Worm (Caenorhabditis elegans) whole organism, L3 larva: ENCODE measurements around the gene mcm-3AP.
A peak's percentile ranks its signal among the peaks of the same experiment; 100 is the strongest.

Experiments used
- R02D3.7 ChIP-seq: fragments of 150-350 bp; optimal IDR thresholded peaks from 2 replicates; lab custom pipeline; 2014; ENCODE audit warnings: missing biosample characterization, missing genetic modification characterization
- ZK546.5 ChIP-seq: sonication (generic microtip); optimal IDR thresholded peaks from 2 replicates; lab custom pipeline; 2017; ENCODE audit warnings: missing biosample characterization, missing genetic modification characterization
- aly-2 ChIP-seq: fragments of 150-350 bp; optimal IDR thresholded peaks from 2 replicates; lab custom pipeline; 2014; ENCODE audit warnings: missing biosample characterization, missing genetic modification characterization
- ceh-16 ChIP-seq: sonication (generic microtip); optimal IDR thresholded peaks from 2 replicates; lab custom pipeline; 2017; ENCODE audit warnings: missing biosample characterization, missing genetic modification characterization
- ceh-28 ChIP-seq: fragments of 150-350 bp; optimal IDR thresholded peaks from 2 replicates; lab custom pipeline; 2014; ENCODE audit warnings: missing biosample characterization, missing genetic modification reagents, missing genetic modification characterization
- ceh-9 ChIP-seq: sonication (generic microtip); optimal IDR thresholded peaks from 2 replicates; lab custom pipeline; 2018; ENCODE audit warnings: missing biosample characterization, missing genetic modification characterization
- daf-12 ChIP-seq: fragments of 150-350 bp; optimal IDR thresholded peaks from 2 replicates; lab custom pipeline; 2014; ENCODE audit warnings: missing biosample characterization, missing genetic modification reagents, missing genetic modification characterization
- egl-27 ChIP-seq: sonication (generic microtip); optimal IDR thresholded peaks from 4 replicates; lab custom pipeline; 2017; ENCODE audit warnings: missing biosample characterization, missing genetic modification reagents, missing genetic modification characterization
- elt-2 ChIP-seq: sonication (generic microtip); optimal IDR thresholded peaks from 2 replicates; lab custom pipeline; 2016; ENCODE audit warnings: missing genetic modification reagents, mild to moderate bottlenecking, missing genetic modification characterization, missing compliant biosample characterization
- elt-3 ChIP-seq, 3 experiments: fragments of 150-350 bp in 1 of 3; sonication (generic microtip) in 2 of 3; optimal IDR thresholded peaks; 2 replicates in 2 of 3; 4 replicates in 1 of 3; lab custom pipeline; 2014 to 2017; ENCODE audit warnings: missing biosample characterization in 3 of 3, missing genetic modification characterization in 3 of 3
- eor-1 ChIP-seq, 2 experiments: fragments of 150-350 bp; optimal IDR thresholded peaks; 2 replicates each; lab custom pipeline; 2014 to 2018; ENCODE audit warnings: missing biosample characterization in 2 of 2, missing genetic modification characterization in 2 of 2
- fkh-2 ChIP-seq: fragments of 150-350 bp; optimal IDR thresholded peaks from 2 replicates; lab custom pipeline; 2014; ENCODE audit warnings: missing biosample characterization, missing genetic modification reagents, missing genetic modification characterization
- fos-1 ChIP-seq: fragments of 150-350 bp; optimal IDR thresholded peaks from 2 replicates; lab custom pipeline; 2014; ENCODE audit warnings: missing biosample characterization, missing genetic modification characterization
- hmg-11 ChIP-seq: sonication (generic microtip); optimal IDR thresholded peaks from 2 replicates; lab custom pipeline; 2016; ENCODE audit warnings: missing genetic modification characterization, missing compliant biosample characterization
- jun-1 ChIP-seq: fragments of 150-350 bp; optimal IDR thresholded peaks from 2 replicates; lab custom pipeline; 2014; ENCODE audit warnings: missing biosample characterization, missing genetic modification reagents, missing genetic modification characterization
- lin-15B ChIP-seq: fragments of 150-350 bp; optimal IDR thresholded peaks from 2 replicates; lab custom pipeline; 2014; ENCODE audit warnings: missing biosample characterization, missing genetic modification characterization
- mdl-1 ChIP-seq: fragments of 150-350 bp; optimal IDR thresholded peaks from 2 replicates; lab custom pipeline; 2014; ENCODE audit warnings: missing biosample characterization, missing genetic modification characterization
- mml-1 ChIP-seq: fragments of 150-350 bp; sonication (generic microtip); optimal IDR thresholded peaks from 3 replicates; lab custom pipeline; 2014; ENCODE audit warnings: missing biosample characterization, missing genetic modification characterization
- nfya-1 ChIP-seq: sonication (generic microtip); optimal IDR thresholded peaks from 2 replicates; lab custom pipeline; 2017; ENCODE audit warnings: missing genetic modification characterization, mild to moderate bottlenecking, missing compliant biosample characterization, antibody characterized with exemption, moderate library complexity; ENCODE audit not compliant: insufficient read depth
- nhr-11 ChIP-seq: fragments of 150-350 bp; optimal IDR thresholded peaks from 2 replicates; lab custom pipeline; 2014; ENCODE audit warnings: missing biosample characterization, missing genetic modification characterization
- nhr-23 ChIP-seq: fragments of 150-350 bp; optimal IDR thresholded peaks from 2 replicates; lab custom pipeline; 2014; ENCODE audit warnings: missing biosample characterization, missing genetic modification reagents, missing genetic modification characterization
- nhr-67 ChIP-seq: fragments of 150-350 bp; optimal IDR thresholded peaks from 2 replicates; lab custom pipeline; 2014; ENCODE audit warnings: missing biosample characterization, missing genetic modification characterization
- pha-4 ChIP-seq: fragments of 150-350 bp; optimal IDR thresholded peaks from 2 replicates; lab custom pipeline; 2014; ENCODE audit warnings: missing biosample characterization, missing genetic modification reagents, missing genetic modification characterization
- pqm-1 ChIP-seq: fragments of 150-350 bp; optimal IDR thresholded peaks from 2 replicates; lab custom pipeline; 2017; ENCODE audit warnings: missing biosample characterization, missing genetic modification characterization, inconsistent platforms
- sea-2 ChIP-seq: fragments of 150-350 bp; sonication (generic microtip); optimal IDR thresholded peaks from 4 replicates; lab custom pipeline; 2014; ENCODE audit warnings: missing biosample characterization, missing genetic modification reagents, missing genetic modification characterization
- skn-1 ChIP-seq: fragments of 150-350 bp; optimal IDR thresholded peaks from 2 replicates; lab custom pipeline; 2014; ENCODE audit warnings: missing biosample characterization, missing genetic modification characterization
- snpc-4 ChIP-seq: fragments of 150-350 bp; optimal IDR thresholded peaks from 2 replicates; lab custom pipeline; 2014; ENCODE audit warnings: missing biosample characterization, missing genetic modification characterization
- tbx-2 ChIP-seq: sonication (generic microtip); optimal IDR thresholded peaks from 2 replicates; lab custom pipeline; 2016; ENCODE audit warnings: mild to moderate bottlenecking, missing genetic modification characterization, missing compliant biosample characterization
- unc-39 ChIP-seq: sonication (generic microtip); optimal IDR thresholded peaks from 4 replicates; lab custom pipeline; 2017; ENCODE audit warnings: missing biosample characterization, missing genetic modification characterization
- ztf-4 ChIP-seq: fragments of 150-350 bp; optimal IDR thresholded peaks from 2 replicates; lab custom pipeline; 2014; ENCODE audit warnings: missing biosample characterization, missing genetic modification characterization

Gene mcm-3AP

ce11 chrIV:7954006-7954405 lies 5.5 kb downstream of the mcm-3AP start:
- TF ChIP-seq pha-4 (tag; lab: Kevin White, UChicago) = no peak
- TF ChIP-seq lin-15B (tag; lab: Kevin White, UChicago) = no peak
- TF ChIP-seq daf-12 (tag; lab: Kevin White, UChicago) = no peak
- TF ChIP-seq R02D3.7 (tag; lab: Kevin White, UChicago) = no peak
- TF ChIP-seq nhr-23 = no peak
- TF ChIP-seq nhr-67 (tag; lab: Kevin White, UChicago) = no peak
- TF ChIP-seq ZK546.5 (tag; lab: Kevin White, UChicago) = no peak
- no peak for TF ChIP-seq jun-1 (tag; lab: Kevin White, UChicago)
- no peak for TF ChIP-seq mml-1 (tag; lab: Kevin White, UChicago)
- no peak for TF ChIP-seq fkh-2 (tag; lab: Kevin White, UChicago)
- no peak for TF ChIP-seq egl-27 (tag; lab: Kevin White, UChicago)
- TF ChIP-seq mdl-1 (tag; lab: Kevin White, UChicago) = no peak
- no peak for TF ChIP-seq nfya-1
- no peak for TF ChIP-seq ceh-28 (tag; lab: Kevin White, UChicago)

ce11 chrIV:7955849-7956248 lies 7.4 kb downstream of the mcm-3AP start, which contains the start of gene ceh-19:
TSS of gene ceh-19 (minus strand) at chrIV:7955949.
- TF ChIP-seq pha-4 (tag; lab: Kevin White, UChicago) (no peak), mml-1 (tag; lab: Kevin White, UChicago) (no peak), skn-1 (tag; lab: Kevin White, UChicago) (no peak), daf-12 (tag; lab: Kevin White, UChicago) (no peak), elt-3 (tag; optimal IDR thresholded peaks at IDR 0.05; lab: Kevin White, UChicago) (no peak), tbx-2 (tag; lab: Kevin White, UChicago) (no peak), ceh-16 (tag; lab: Kevin White, UChicago) (no peak)

ce11 chrIV:7956643-7957317 lies 8.3 kb downstream of the mcm-3AP start, which contains the start of gene csr-1:
TSS of gene csr-1 (plus strand) at chrIV:7957267.
- TF ChIP-seq elt-2 (tag; lab: Kevin White, UChicago) = peak; percentile 22
- TF ChIP-seq eor-1 (tag; optimal IDR thresholded peaks at IDR 0.05; lab: Kevin White, UChicago) = no peak

- TF ChIP-seq unc-39 (tag; lab: Kevin White, UChicago) (no peak), nfya-1 (no peak), sea-2 (GFP tag; lab: Kevin White, UChicago) (no peak), aly-2 (tag; lab: Kevin White, UChicago) (no peak), fos-1 (tag; lab: Kevin White, UChicago) (no peak), egl-27 (tag; lab: Kevin White, UChicago) (no peak), mml-1 (tag; lab: Kevin White, UChicago) (no peak), hmg-11 (tag; lab: Kevin White, UChicago) (no peak), eor-1 (tag; optimal IDR thresholded peaks at IDR 0.05; lab: Kevin White, UChicago) (no peak), pqm-1 (tag; lab: Kevin White, UChicago) (no peak), lin-15B (tag; lab: Kevin White, UChicago) (no peak), ceh-9 (tag; lab: Kevin White, UChicago) (no peak), jun-1 (tag; lab: Kevin White, UChicago) (no peak), pha-4 (tag; lab: Kevin White, UChicago) (no peak), nhr-11 (tag; lab: Kevin White, UChicago) (no peak), ztf-4 (tag; lab: Kevin White, UChicago) (no peak), elt-3 (tag; optimal IDR thresholded peaks at IDR 0.05; lab: Kevin White, UChicago) (no peak)
Measured at ce11 chrIV:7957504-7957903, 9.0 kb downstream of the mcm-3AP start, which contains the start of gene frpr-10. TSS of gene frpr-10 (plus strand) at chrIV:7957804.

ce11 chrIV:7958092-7958491 lies 9.6 kb downstream of the mcm-3AP start:
- TF ChIP-seq tbx-2 (tag; lab: Kevin White, UChicago) (no peak), pha-4 (tag; lab: Kevin White, UChicago) (no peak), nhr-11 (tag; lab: Kevin White, UChicago) (no peak), snpc-4 (no peak), mdl-1 (tag; lab: Kevin White, UChicago) (no peak)
